Fruit fly (Drosophila melanogaster) whole organism, embryonic: Measurements from ENCODE around the gene Polr3G.

Experiments used
- ATbp ChIP-seq: fragments of 200-800 bp; sonication (Bioruptor generic); optimal IDR thresholded peaks from 2 replicates; lab custom pipeline; 2017; ENCODE audit warnings: missing biosample characterization, mild to moderate bottlenecking, missing genetic modification characterization, missing genetic modification reagents
- Aef1 ChIP-seq: fragments of 200-800 bp; sonication (Bioruptor generic); IDR thresholded peaks from 3 replicates; pipeline ENCODE4 v1.3.6; 2022; ENCODE audit warnings: missing biosample characterization, missing genetic modification characterization
- CG10209 ChIP-seq: fragments of 200-800 bp; sonication (Bioruptor generic); optimal IDR thresholded peaks from 3 replicates; lab custom pipeline; 2017; ENCODE audit warnings: missing biosample characterization, mild to moderate bottlenecking, missing genetic modification characterization, missing genetic modification reagents
- CG10654 ChIP-seq: fragments of 200-800 bp; sonication (Bioruptor generic); optimal IDR thresholded peaks from 2 replicates; lab custom pipeline; 2016; ENCODE audit warnings: missing biosample characterization, missing genetic modification characterization
- CG11093 ChIP-seq: fragments of 200-800 bp; sonication (Bioruptor generic); IDR thresholded peaks from 3 replicates; pipeline ENCODE4 v1.3.6; 2022; ENCODE audit warnings: missing biosample characterization, missing genetic modification characterization
- CG11560 ChIP-seq: fragments of 200-800 bp; sonication (Bioruptor generic); IDR thresholded peaks from 3 replicates; pipeline ENCODE4 v1.3.6; 2022; ENCODE audit warnings: missing biosample characterization, missing genetic modification characterization
- CG11696 ChIP-seq: fragments of 200-800 bp; sonication (Bioruptor generic); IDR thresholded peaks from 2 replicates; pipeline ENCODE4 v1.3.6; 2022; ENCODE audit warnings: missing biosample characterization, missing genetic modification characterization
- CG1233 ChIP-seq: fragments of 200-800 bp; sonication (Bioruptor generic); optimal IDR thresholded peaks from 4 replicates; lab custom pipeline; 2018; ENCODE audit warnings: missing biosample characterization, mild to moderate bottlenecking, missing genetic modification characterization
- CG13123 ChIP-seq: fragments of 200-800 bp; sonication (Bioruptor generic); optimal IDR thresholded peaks from 2 replicates; lab custom pipeline; 2016; ENCODE audit warnings: missing biosample characterization, missing genetic modification characterization
- CG13287 ChIP-seq: fragments of 200-800 bp; sonication (Bioruptor generic); IDR thresholded peaks from 2 replicates; pipeline ENCODE4 v1.3.6; 2022; ENCODE audit warnings: missing biosample characterization, missing genetic modification characterization; ENCODE audit not compliant: partially characterized antibody
- CG13624 ChIP-seq: fragments of 200-800 bp; sonication (Bioruptor generic); optimal IDR thresholded peaks from 2 replicates; lab custom pipeline; 2016; ENCODE audit warnings: missing biosample characterization, missing genetic modification characterization
- CG15479 ChIP-seq: fragments of 200-800 bp; sonication (Bioruptor generic); optimal IDR thresholded peaks from 3 replicates; lab custom pipeline; 2019; ENCODE audit warnings: missing biosample characterization, mild to moderate bottlenecking, missing genetic modification characterization, moderate library complexity
- CG1603 ChIP-seq: fragments of 200-800 bp; sonication (Bioruptor generic); optimal IDR thresholded peaks from 2 replicates; lab custom pipeline; 2019; ENCODE audit warnings: missing biosample characterization, mild to moderate bottlenecking, missing genetic modification characterization, moderate library complexity
- CG16863 ChIP-seq: fragments of 200-800 bp; sonication (Bioruptor generic); optimal IDR thresholded peaks from 3 replicates; lab custom pipeline; 2016; ENCODE audit warnings: missing biosample characterization, missing genetic modification characterization
- CG17829 ChIP-seq: fragments of 200-800 bp; optimal IDR thresholded peaks from 2 replicates; lab custom pipeline; 2019; ENCODE audit warnings: missing biosample characterization, mild to moderate bottlenecking, missing genetic modification characterization, moderate library complexity
- CG2889 ChIP-seq: fragments of 200-800 bp; sonication (Bioruptor generic); IDR thresholded peaks from 3 replicates; pipeline ENCODE4 v1.3.6; 2022; ENCODE audit warnings: missing biosample characterization, missing genetic modification characterization
- CG31365 ChIP-seq: fragments of 200-800 bp; sonication (Bioruptor generic); optimal IDR thresholded peaks from 2 replicates; lab custom pipeline; 2018; ENCODE audit warnings: missing biosample characterization, mild to moderate bottlenecking, missing genetic modification characterization
- CG3995 ChIP-seq: fragments of 200-800 bp; sonication (Bioruptor generic); optimal IDR thresholded peaks from 3 replicates; lab custom pipeline; 2016; ENCODE audit warnings: missing biosample characterization, missing genetic modification characterization
- CG4707 ChIP-seq: fragments of 200-800 bp; sonication (Bioruptor generic); optimal IDR thresholded peaks from 2 replicates; lab custom pipeline; 2018; ENCODE audit warnings: missing biosample characterization, mild to moderate bottlenecking, missing genetic modification characterization, moderate library complexity
- CG6254 ChIP-seq: fragments of 200-800 bp; sonication (Bioruptor generic); optimal IDR thresholded peaks from 3 replicates; lab custom pipeline; 2017; ENCODE audit warnings: mild to moderate bottlenecking, missing biosample characterization, missing genetic modification reagents, missing genetic modification characterization
- CG7745 ChIP-seq: fragments of 200-800 bp; sonication (Bioruptor generic); optimal IDR thresholded peaks from 2 replicates; lab custom pipeline; 2018; ENCODE audit warnings: missing biosample characterization, mild to moderate bottlenecking, missing genetic modification characterization, moderate library complexity
- CG7839 ChIP-seq: fragments of 200-800 bp; sonication (Bioruptor generic); optimal IDR thresholded peaks from 3 replicates; lab custom pipeline; 2018; ENCODE audit warnings: missing biosample characterization, mild to moderate bottlenecking, missing genetic modification characterization, moderate library complexity
- CG9932 ChIP-seq: fragments of 200-800 bp; sonication (Bioruptor generic); IDR thresholded peaks from 2 replicates; pipeline ENCODE4 v1.3.6; 2022; ENCODE audit warnings: missing biosample characterization, missing genetic modification characterization
- Chrac-16 ChIP-seq: fragments of 200-800 bp; sonication (Bioruptor generic); optimal IDR thresholded peaks from 3 replicates; lab custom pipeline; 2016; ENCODE audit warnings: missing biosample characterization, missing genetic modification characterization
- Dp ChIP-seq: fragments of 200-800 bp; sonication (Bioruptor generic); optimal IDR thresholded peaks from 2 replicates; lab custom pipeline; 2018; ENCODE audit warnings: missing biosample characterization, mild to moderate bottlenecking, missing genetic modification characterization, moderate library complexity
- Eip74EF ChIP-seq, 2 experiments: fragments of 200-800 bp in 1 of 2; fragments of >200 bp in 1 of 2; sonication (Bioruptor generic) in 1 of 2; optimal IDR thresholded peaks; 2 replicates each; lab custom pipeline; 2017 to 2019; ENCODE audit warnings: missing biosample characterization in 2 of 2, missing genetic modification characterization in 2 of 2, mild to moderate bottlenecking in 1 of 2, moderate library complexity in 1 of 2
- MESR4 ChIP-seq: fragments of 200-800 bp; sonication (Bioruptor generic); optimal IDR thresholded peaks from 2 replicates; lab custom pipeline; 2018; ENCODE audit warnings: missing biosample characterization, mild to moderate bottlenecking, missing genetic modification characterization, moderate library complexity
- Max ChIP-seq: fragments of 200-800 bp; sonication (Bioruptor generic); optimal IDR thresholded peaks from 2 replicates; lab custom pipeline; 2016; ENCODE audit warnings: missing biosample characterization, mild to moderate bottlenecking, missing genetic modification characterization
- Mes4 ChIP-seq: fragments of 200-800 bp; sonication (Bioruptor generic); optimal IDR thresholded peaks from 2 replicates; lab custom pipeline; 2016; ENCODE audit warnings: missing biosample characterization, missing genetic modification characterization
- NK7.1 ChIP-seq: fragments of 200-800 bp; sonication (Bioruptor generic); optimal IDR thresholded peaks from 3 replicates; lab custom pipeline; 2016; ENCODE audit warnings: missing biosample characterization, missing genetic modification characterization
- Oaz ChIP-seq: fragments of 200-800 bp; sonication (Bioruptor generic); IDR thresholded peaks from 2 replicates; pipeline ENCODE4 v1.3.6; 2022; ENCODE audit warnings: missing biosample characterization, missing genetic modification characterization
- Opbp ChIP-seq: fragments of 200-800 bp; sonication (Bioruptor generic); IDR thresholded peaks from 3 replicates; pipeline ENCODE4 v1.3.6; 2022; ENCODE audit warnings: missing biosample characterization, missing genetic modification characterization; ENCODE audit not compliant: partially characterized antibody
- Poxn ChIP-seq: fragments of 200-800 bp; sonication (Bioruptor generic); IDR thresholded peaks from 2 replicates; pipeline ENCODE4 v1.3.6; 2022; ENCODE audit warnings: missing biosample characterization, missing genetic modification characterization
- Rfx ChIP-seq: fragments of 200-800 bp; sonication (Bioruptor generic); IDR thresholded peaks from 2 replicates; pipeline ENCODE4 v1.3.6; 2022; ENCODE audit warnings: missing biosample characterization, missing genetic modification characterization
- TFAM ChIP-seq: fragments of 200-800 bp; sonication (Bioruptor generic); optimal IDR thresholded peaks from 2 replicates; lab custom pipeline; 2017; ENCODE audit warnings: missing biosample characterization, missing genetic modification characterization, inconsistent platforms
- abd-A ChIP-seq: fragments of 200-800 bp; sonication (Bioruptor generic); optimal IDR thresholded peaks from 3 replicates; lab custom pipeline; 2019; ENCODE audit warnings: missing biosample characterization, mild to moderate bottlenecking, missing genetic modification characterization, moderate library complexity
- aop ChIP-seq: fragments of 200-800 bp; sonication (Bioruptor generic); IDR thresholded peaks from 2 replicates; pipeline ENCODE4 v1.3.6; 2022; ENCODE audit warnings: missing biosample characterization, missing genetic modification characterization
- fd64A ChIP-seq: fragments of 200-800 bp; sonication (Bioruptor generic); optimal IDR thresholded peaks from 3 replicates; lab custom pipeline; 2018; ENCODE audit warnings: missing biosample characterization, mild to moderate bottlenecking, missing genetic modification characterization
- gem ChIP-seq: fragments of 200-800 bp; sonication (Bioruptor generic); optimal IDR thresholded peaks from 2 replicates; lab custom pipeline; 2019; ENCODE audit warnings: missing biosample characterization, mild to moderate bottlenecking, missing genetic modification characterization, moderate library complexity
- hth ChIP-seq: fragments of >200 bp; optimal IDR thresholded peaks from 2 replicates; lab custom pipeline; 2017; ENCODE audit warnings: inconsistent platforms
- lbe ChIP-seq: fragments of 200-800 bp; sonication (Bioruptor generic); optimal IDR thresholded peaks from 2 replicates; lab custom pipeline; 2016; ENCODE audit warnings: missing biosample characterization, mild to moderate bottlenecking, missing genetic modification characterization
- lola ChIP-seq, 3 experiments: fragments of >200 bp in 2 of 3; fragments of 200-800 bp in 1 of 3; sonication (Bioruptor generic) in 1 of 3; optimal IDR thresholded peaks; 2 replicates each; lab custom pipeline; 2017 to 2019; ENCODE audit warnings: missing biosample characterization in 3 of 3, missing genetic modification characterization in 3 of 3, mild to moderate bottlenecking in 1 of 3, moderate library complexity in 1 of 3
- mld ChIP-seq: fragments of 200-800 bp; sonication (Bioruptor generic); IDR thresholded peaks from 3 replicates; pipeline ENCODE4 v1.3.6; 2022; ENCODE audit warnings: missing biosample characterization, missing genetic modification characterization; ENCODE audit not compliant: partially characterized antibody
- org-1 ChIP-seq: fragments of 200-800 bp; sonication (Bioruptor generic); optimal IDR thresholded peaks from 2 replicates; lab custom pipeline; 2017; ENCODE audit warnings: missing biosample characterization, missing genetic modification characterization
- p53 ChIP-seq: fragments of 200-800 bp; sonication (Bioruptor generic); optimal IDR thresholded peaks from 2 replicates; lab custom pipeline; 2016; ENCODE audit warnings: missing biosample characterization, missing genetic modification characterization
- phol ChIP-seq: fragments of 200-800 bp; sonication (Bioruptor generic); optimal IDR thresholded peaks from 3 replicates; lab custom pipeline; 2018; ENCODE audit warnings: missing biosample characterization, mild to moderate bottlenecking, missing genetic modification characterization, moderate library complexity
- sim ChIP-seq: fragments of 200-800 bp; sonication (Bioruptor generic); IDR thresholded peaks from 2 replicates; pipeline ENCODE4 v1.3.6; 2022; ENCODE audit warnings: missing biosample characterization, missing genetic modification characterization
- slbo ChIP-seq: fragments of 200-800 bp; sonication (Bioruptor generic); IDR thresholded peaks from 2 replicates; pipeline ENCODE4 v1.3.6; 2022; ENCODE audit warnings: missing biosample characterization, missing genetic modification characterization
- tna ChIP-seq: fragments of 200-800 bp; sonication (Bioruptor generic); IDR thresholded peaks from 2 replicates; pipeline ENCODE4 v1.3.6; 2022; ENCODE audit warnings: missing biosample characterization, missing genetic modification characterization; ENCODE audit not compliant: partially characterized antibody
- zf30C ChIP-seq: fragments of 200-800 bp; sonication (Bioruptor generic); optimal IDR thresholded peaks from 3 replicates; lab custom pipeline; 2018; ENCODE audit warnings: missing biosample characterization, mild to moderate bottlenecking, missing genetic modification characterization

The Polr3G gene

dm6 chr3L:17428779-17429178 lies 1.8 kb upstream of the Polr3G start, which contains the start of gene Gorab (continued):
- TF ChIP-seq CG10654 (peak; percentile 88), tna (GFP tag; lab: Robert Waterston, UW) (no peak), hth (no peak), Eip74EF (GFP tag; optimal IDR thresholded peaks at IDR 0.05; lab: Kevin White, UChicago) (peak in 1 of 2 experiments; percentile 16), CG7839 (peak; percentile 91), CG11696 (GFP tag; lab: Robert Waterston, UW) (peak; percentile 82), CG2889 (GFP tag; lab: Robert Waterston, UW) (peak; percentile 96), TFAM (GFP tag; lab: Kevin White, UChicago) (no peak), Dp (GFP tag; lab: Kevin White, UChicago) (peak; percentile 75), zf30C (GFP tag; lab: Kevin White, UChicago) (no peak), phol (tag; lab: Kevin White, UChicago) (peak; percentile 93), CG16863 (peak; percentile 77), ATbp (GFP tag; lab: Kevin White, UChicago) (peak; percentile 50), CG31365 (tag; lab: Kevin White, UChicago) (no peak), CG13624 (GFP tag; lab: Kevin White, UChicago) (peak; percentile 77), Oaz (GFP tag; lab: Robert Waterston, UW) (peak; percentile 80), CG9932 (GFP tag; lab: Robert Waterston, UW) (peak; percentile 97), CG11093 (GFP tag; lab: Robert Waterston, UW) (peak; percentile 92), Mes4 (GFP tag; lab: Kevin White, UChicago) (peak; percentile 58), mld (GFP tag; lab: Robert Waterston, UW) (no peak), CG1233 (GFP tag; lab: Kevin White, UChicago) (peak; percentile 68), Poxn (GFP tag; lab: Robert Waterston, UW) (peak; percentile 50; the same call in 1 of the 2 replicates), CG13287 (GFP tag; lab: Robert Waterston, UW) (peak; percentile 62), CG17829 (tag; lab: Kevin White, UChicago) (peak; percentile 92), abd-A (tag; lab: Kevin White, UChicago) (no peak), CG15479 (GFP tag; lab: Kevin White, UChicago) (no peak), p53 (GFP tag; lab: Kevin White, UChicago) (no peak), MESR4 (no peak), Opbp (GFP tag; lab: Robert Waterston, UW) (no peak), CG1603 (no peak), CG6254 (peak; percentile 51), gem (tag; lab: Kevin White, UChicago) (peak; percentile 90), lbe (peak; percentile 90), aop (peak; percentile 78), org-1 (GFP tag; lab: Kevin White, UChicago) (peak; percentile 16), CG3995 (GFP tag; lab: Kevin White, UChicago) (peak; percentile 38), CG11560 (tag; lab: Robert Waterston, UW) (peak; percentile 93), Max (peak; percentile 87), NK7.1 (peak; percentile 40), CG4707 (GFP tag; lab: Kevin White, UChicago) (peak; percentile 44), Rfx (peak; percentile 95), Aef1 (GFP tag; lab: Robert Waterston, UW) (peak; percentile 97), lola (GFP tag; optimal IDR thresholded peaks at IDR 0.05; lab: Kevin White, UChicago) (peak in 1 of 3 experiments; percentile 86), CG10209 (peak; percentile 86), fd64A (GFP tag; lab: Kevin White, UChicago) (no peak), CG7745 (tag; lab: Kevin White, UChicago) (no peak), Chrac-16 (GFP tag; lab: Kevin White, UChicago) (peak; percentile 92), slbo (peak; percentile 98), sim (GFP tag; lab: Robert Waterston, UW) (peak; percentile 86), CG13123 (peak; percentile 85)
